Fruit fly (Drosophila melanogaster) whole organism, embryonic: ENCODE measurements around the gene Ugt37C2.
A peak's percentile ranks its signal among the peaks of the same experiment; 100 is the strongest.

Experiments
- Atf6 ChIP-seq: fragments of 200-800 bp; sonication (Bioruptor generic); IDR thresholded peaks from 2 replicates; pipeline ENCODE4 v1.3.6; 2022; ENCODE audit warnings: missing biosample characterization, missing genetic modification characterization
- BtbVII ChIP-seq: fragments of 200-800 bp; sonication (Bioruptor generic); optimal IDR thresholded peaks from 3 replicates; lab custom pipeline; 2017; ENCODE audit warnings: missing biosample characterization, mild to moderate bottlenecking, missing genetic modification characterization
- CG12104 ChIP-seq: fragments of 200-800 bp; sonication (Bioruptor generic); optimal IDR thresholded peaks from 3 replicates; lab custom pipeline; 2016; ENCODE audit warnings: missing biosample characterization, missing genetic modification characterization
- CG13424 ChIP-seq: fragments of 200-800 bp; sonication (Bioruptor generic); optimal IDR thresholded peaks from 2 replicates; lab custom pipeline; 2019; ENCODE audit warnings: missing biosample characterization, mild to moderate bottlenecking, missing genetic modification characterization, moderate library complexity
- CG14860 ChIP-seq: fragments of 200-800 bp; sonication (Bioruptor generic); IDR thresholded peaks from 3 replicates; pipeline ENCODE4 v1.3.6; 2022; ENCODE audit warnings: missing biosample characterization, missing genetic modification characterization; ENCODE audit not compliant: partially characterized antibody
- CG17328 ChIP-seq: fragments of 200-800 bp; sonication (Bioruptor generic); IDR thresholded peaks from 2 replicates; pipeline ENCODE4 v1.3.6; 2022; ENCODE audit warnings: missing biosample characterization, missing genetic modification characterization
- CG2678 ChIP-seq: fragments of 200-800 bp; sonication (Bioruptor generic); optimal IDR thresholded peaks from 3 replicates; lab custom pipeline; 2019; ENCODE audit warnings: missing biosample characterization, mild to moderate bottlenecking, missing genetic modification characterization, moderate library complexity
- CG31388 ChIP-seq: fragments of 200-800 bp; sonication (Bioruptor generic); optimal IDR thresholded peaks from 2 replicates; lab custom pipeline; 2016; ENCODE audit warnings: missing biosample characterization, missing genetic modification characterization
- CG31441 ChIP-seq: fragments of 200-800 bp; sonication (Bioruptor generic); IDR thresholded peaks from 2 replicates; pipeline ENCODE4 v1.3.6; 2022; ENCODE audit warnings: missing biosample characterization, missing genetic modification characterization
- CG32532 ChIP-seq: fragments of 200-800 bp; sonication (Bioruptor generic); IDR thresholded peaks from 2 replicates; pipeline ENCODE4 v1.3.6; 2022; ENCODE audit warnings: missing biosample characterization, missing genetic modification characterization
- CG6175 ChIP-seq: fragments of 200-800 bp; sonication (Bioruptor generic); IDR thresholded peaks from 3 replicates; pipeline ENCODE4 v1.3.6; 2022; ENCODE audit warnings: missing biosample characterization, missing genetic modification characterization
- CG7556 ChIP-seq: fragments of 200-800 bp; sonication (Bioruptor generic); optimal IDR thresholded peaks from 2 replicates; lab custom pipeline; 2017; ENCODE audit warnings: missing biosample characterization, mild to moderate bottlenecking, missing genetic modification characterization
- CG8290 ChIP-seq, 3 experiments: fragments of 200-800 bp; sonication (Bioruptor generic); optimal IDR thresholded peaks; 2 replicates each; lab custom pipeline; 2016 to 2019; ENCODE audit warnings: missing biosample characterization in 3 of 3, missing genetic modification characterization in 3 of 3, mild to moderate bottlenecking in 2 of 3, moderate library complexity in 1 of 3
- CG8924 ChIP-seq: fragments of 200-800 bp; optimal IDR thresholded peaks from 3 replicates; lab custom pipeline; 2019; ENCODE audit warnings: missing biosample characterization, mild to moderate bottlenecking, missing genetic modification characterization, moderate library complexity
- CG8944 ChIP-seq: fragments of 200-800 bp; sonication (Bioruptor generic); optimal IDR thresholded peaks from 3 replicates; lab custom pipeline; 2016; ENCODE audit warnings: missing biosample characterization, missing genetic modification characterization
- CG9609 ChIP-seq: fragments of 200-800 bp; sonication (Bioruptor generic); optimal IDR thresholded peaks from 3 replicates; lab custom pipeline; 2016; ENCODE audit warnings: missing biosample characterization, missing genetic modification characterization
- CG9727 ChIP-seq: fragments of 200-800 bp; sonication (Bioruptor generic); optimal IDR thresholded peaks from 3 replicates; lab custom pipeline; 2017; ENCODE audit warnings: missing biosample characterization, mild to moderate bottlenecking, missing genetic modification characterization
- CG9932 ChIP-seq: fragments of 200-800 bp; sonication (Bioruptor generic); IDR thresholded peaks from 2 replicates; pipeline ENCODE4 v1.3.6; 2022; ENCODE audit warnings: missing biosample characterization, missing genetic modification characterization
- Camta ChIP-seq: fragments of 200-800 bp; sonication (Bioruptor generic); optimal IDR thresholded peaks from 2 replicates; lab custom pipeline; 2016; ENCODE audit warnings: missing biosample characterization, missing genetic modification characterization
- CoRest ChIP-seq: fragments of 200-800 bp; sonication (Bioruptor generic); optimal IDR thresholded peaks from 3 replicates; lab custom pipeline; 2018; ENCODE audit warnings: missing biosample characterization, mild to moderate bottlenecking, missing genetic modification characterization, moderate library complexity
- Hey ChIP-seq: fragments of 200-800 bp; sonication (Bioruptor generic); optimal IDR thresholded peaks from 3 replicates; lab custom pipeline; 2018; ENCODE audit warnings: missing biosample characterization, mild to moderate bottlenecking, missing genetic modification characterization
- Hr51 ChIP-seq, 2 experiments: fragments of 200-800 bp; sonication (Bioruptor generic); optimal IDR thresholded peaks; 2 replicates in 1 of 2; 3 replicates in 1 of 2; lab custom pipeline; 2016 to 2018; ENCODE audit warnings: missing biosample characterization in 2 of 2, missing genetic modification characterization in 2 of 2, mild to moderate bottlenecking in 1 of 2, moderate library complexity in 1 of 2
- Max ChIP-seq: fragments of 200-800 bp; sonication (Bioruptor generic); optimal IDR thresholded peaks from 2 replicates; lab custom pipeline; 2016; ENCODE audit warnings: missing biosample characterization, mild to moderate bottlenecking, missing genetic modification characterization
- Myb ChIP-seq: fragments of 200-800 bp; sonication (Bioruptor generic); optimal IDR thresholded peaks from 2 replicates; lab custom pipeline; 2016; ENCODE audit warnings: missing biosample characterization, missing genetic modification characterization
- Pdp1 ChIP-seq, 2 experiments: fragments of 200-800 bp; sonication (Bioruptor generic); optimal IDR thresholded peaks; 3 replicates each; lab custom pipeline; 2016; ENCODE audit warnings: missing biosample characterization in 2 of 2, missing genetic modification characterization in 2 of 2, mild to moderate bottlenecking in 1 of 2, moderate library complexity in 1 of 2
- Side ChIP-seq: fragments of 200-800 bp; sonication (Bioruptor generic); optimal IDR thresholded peaks from 2 replicates; lab custom pipeline; 2016; ENCODE audit warnings: missing biosample characterization, missing genetic modification characterization
- Xrp1 ChIP-seq: fragments of 200-800 bp; sonication (Bioruptor generic); IDR thresholded peaks from 2 replicates; pipeline ENCODE4 v1.3.6; 2022; ENCODE audit warnings: missing biosample characterization, missing genetic modification characterization
- bab2 ChIP-seq: fragments of 200-800 bp; sonication (Bioruptor generic); optimal IDR thresholded peaks from 2 replicates; lab custom pipeline; 2016; ENCODE audit warnings: missing biosample characterization, missing genetic modification characterization
- cato ChIP-seq: fragments of 200-800 bp; sonication (Bioruptor generic); optimal IDR thresholded peaks from 2 replicates; lab custom pipeline; 2016; ENCODE audit warnings: missing biosample characterization, missing genetic modification characterization, borderline replicate concordance
- caup ChIP-seq: fragments of 200-800 bp; sonication (Bioruptor generic); optimal IDR thresholded peaks from 3 replicates; lab custom pipeline; 2017; ENCODE audit warnings: missing biosample characterization, mild to moderate bottlenecking, missing genetic modification characterization, moderate library complexity; ENCODE audit not compliant: severe bottlenecking
- da ChIP-seq: fragments of 200-800 bp; sonication (Bioruptor generic); optimal IDR thresholded peaks from 2 replicates; lab custom pipeline; 2016; ENCODE audit warnings: missing biosample characterization, missing genetic modification characterization
- esg ChIP-seq: fragments of 200-800 bp; sonication (Bioruptor generic); conservative IDR thresholded peaks from 2 replicates; pipeline ENCODE4 v1.3.6; 2022; ENCODE audit warnings: missing biosample characterization, missing genetic modification characterization
- fu2 ChIP-seq: fragments of 200-800 bp; sonication (Bioruptor generic); optimal IDR thresholded peaks from 2 replicates; lab custom pipeline; 2016; ENCODE audit warnings: missing biosample characterization, missing genetic modification characterization
- grn ChIP-seq: fragments of 200-800 bp; sonication (Bioruptor generic); optimal IDR thresholded peaks from 3 replicates; lab custom pipeline; 2017; ENCODE audit warnings: missing biosample characterization, missing genetic modification characterization
- her ChIP-seq: fragments of 200-800 bp; sonication (Bioruptor generic); optimal IDR thresholded peaks from 2 replicates; lab custom pipeline; 2016; ENCODE audit warnings: missing biosample characterization, missing genetic modification characterization
- pho ChIP-seq: fragments of 200-800 bp; sonication (Bioruptor generic); optimal IDR thresholded peaks from 2 replicates; lab custom pipeline; 2016; ENCODE audit warnings: missing biosample characterization, missing genetic modification characterization
- row ChIP-seq: fragments of 200-800 bp; sonication (Bioruptor generic); IDR thresholded peaks from 3 replicates; pipeline ENCODE4 v1.3.6; 2022; ENCODE audit warnings: missing biosample characterization, missing genetic modification characterization
- tup ChIP-seq: fragments of 200-800 bp; sonication (Bioruptor generic); optimal IDR thresholded peaks from 2 replicates; lab custom pipeline; 2016; ENCODE audit warnings: missing biosample characterization, mild to moderate bottlenecking, missing genetic modification characterization, moderate library complexity
- vvl ChIP-seq: fragments of 200-800 bp; sonication (Bioruptor generic); IDR thresholded peaks from 2 replicates; pipeline ENCODE4 v1.3.6; 2022; ENCODE audit warnings: missing biosample characterization, missing genetic modification characterization
- zfh1 ChIP-seq: fragments of 200-800 bp; sonication (Bioruptor generic); IDR thresholded peaks from 3 replicates; pipeline ENCODE4 v1.3.6; 2022; ENCODE audit warnings: missing biosample characterization, missing genetic modification characterization
- zfh2 ChIP-seq: fragments of 200-800 bp; sonication (Bioruptor generic); optimal IDR thresholded peaks from 2 replicates; lab custom pipeline; 2016; ENCODE audit warnings: missing biosample characterization, missing genetic modification characterization

The Ugt37C2 gene

dm6 chr2L:16817421-16818101 is 23.6 kb downstream of the Ugt37C2 start (continued):
- TF ChIP-seq CG13424 (tag; lab: Kevin White, UChicago), result peak; percentile 0
- TF ChIP-seq her, result peak; percentile 13
- TF ChIP-seq CoRest, result peak; percentile 19
- peak; percentile 37; the same call in 2 of the 3 replicates for TF ChIP-seq row (GFP tag; lab: Robert Waterston, UW)
- TF ChIP-seq Hr51 (GFP tag; optimal IDR thresholded peaks at IDR 0.05; lab: Kevin White, UChicago), result peak in 1 of 2 experiments; percentile 37
- TF ChIP-seq CG9609 (GFP tag; lab: Kevin White, UChicago), result peak; percentile 8
- peak; percentile 21 for TF ChIP-seq tup (GFP tag; lab: Kevin White, UChicago)
- TF ChIP-seq Camta (GFP tag; lab: Kevin White, UChicago), result peak; percentile 3
- no peak for TF ChIP-seq da
- TF ChIP-seq Max (GFP tag; lab: Kevin White, UChicago), result peak; percentile 29
- TF ChIP-seq bab2 (GFP tag; lab: Kevin White, UChicago), result peak; percentile 12
- TF ChIP-seq Myb, result peak; percentile 2
- peak; percentile 32; the same call in 1 of the 2 replicates for TF ChIP-seq vvl (GFP tag; lab: Robert Waterston, UW)
- TF ChIP-seq esg (GFP tag; lab: Robert Waterston, UW), result no peak
- peak; percentile 21 for TF ChIP-seq fu2 (GFP tag; lab: Kevin White, UChicago)
- peak; percentile 49 to 97 for TF ChIP-seq Pdp1 (GFP tag; optimal IDR thresholded peaks at IDR 0.05; lab: Kevin White, UChicago)
- peak; percentile 36 for TF ChIP-seq BtbVII (GFP tag; lab: Kevin White, UChicago)
- TF ChIP-seq CG31441 (GFP tag; lab: Robert Waterston, UW), result 0 out of 2 replicates have a peak, but pooled peaks have one; percentile 15
- no peak for TF ChIP-seq CG12104
- peak; percentile 57 for TF ChIP-seq CG9932 (GFP tag; lab: Robert Waterston, UW)
- TF ChIP-seq pho (GFP tag; lab: Kevin White, UChicago), result peak; percentile 29
- peak; percentile 62 for TF ChIP-seq Hey (tag; lab: Kevin White, UChicago)
- no peak for TF ChIP-seq CG14860 (GFP tag; lab: Robert Waterston, UW)
- TF ChIP-seq Side (GFP tag; lab: Kevin White, UChicago), result peak; percentile 22
- peak; percentile 41; the same call in 1 of the 3 replicates for TF ChIP-seq zfh1 (GFP tag; lab: Robert Waterston, UW)
- TF ChIP-seq Xrp1, result no peak
- TF ChIP-seq caup (GFP tag; lab: Kevin White, UChicago), result peak; percentile 9
- TF ChIP-seq CG6175 (GFP tag; lab: Robert Waterston, UW), result peak; percentile 62; the same call in 1 of the 3 replicates
- TF ChIP-seq CG17328, result 0 out of 2 replicates have a peak, but pooled peaks have one; percentile 30
- TF ChIP-seq CG8944 (GFP tag; lab: Kevin White, UChicago), result no peak
- TF ChIP-seq CG31388 (GFP tag; lab: Kevin White, UChicago), result no peak
- TF ChIP-seq Atf6 (GFP tag; lab: Robert Waterston, UW), result peak; percentile 42; the same call in 1 of the 2 replicates
- TF ChIP-seq grn (GFP tag; lab: Kevin White, UChicago), result peak; percentile 48
- peak; percentile 22; the same call in 1 of the 2 replicates for TF ChIP-seq CG32532 (GFP tag; lab: Robert Waterston, UW)
- TF ChIP-seq cato (GFP tag; lab: Kevin White, UChicago), result no peak
- TF ChIP-seq CG9727 (GFP tag; lab: Kevin White, UChicago), result peak; percentile 14
- TF ChIP-seq CG8924 (tag; lab: Kevin White, UChicago), result no peak
- peak; percentile 26 for TF ChIP-seq zfh2 (GFP tag; lab: Kevin White, UChicago)
- peak; percentile 18 for TF ChIP-seq CG7556 (GFP tag; lab: Kevin White, UChicago)
- TF ChIP-seq CG2678 (tag; lab: Kevin White, UChicago), result peak; percentile 27
- no peak for TF ChIP-seq CG8290 (GFP tag; optimal IDR thresholded peaks at IDR 0.05; lab: Kevin White, UChicago)
- TF ChIP-seq CG8290 (tag; optimal IDR thresholded peaks at IDR 0.05; lab: Kevin White, UChicago), result peak in 1 of 2 experiments; percentile 42
